Fruit fly (Drosophila melanogaster) S2 (cell line): Measurements from ENCODE around the gene CG31661.
A peak's percentile ranks its signal among the peaks of the same experiment; 100 is the strongest.

Source experiments
- CG8478 ChIP-seq: fragments of >200 bp; optimal IDR thresholded peaks from 2 replicates; lab custom pipeline; 2018
- CTCF ChIP-seq, 2 experiments: fragments of >200 bp; optimal IDR thresholded peaks; 2 replicates each; lab custom pipeline; 2018

The CG31661 gene

DNA sequence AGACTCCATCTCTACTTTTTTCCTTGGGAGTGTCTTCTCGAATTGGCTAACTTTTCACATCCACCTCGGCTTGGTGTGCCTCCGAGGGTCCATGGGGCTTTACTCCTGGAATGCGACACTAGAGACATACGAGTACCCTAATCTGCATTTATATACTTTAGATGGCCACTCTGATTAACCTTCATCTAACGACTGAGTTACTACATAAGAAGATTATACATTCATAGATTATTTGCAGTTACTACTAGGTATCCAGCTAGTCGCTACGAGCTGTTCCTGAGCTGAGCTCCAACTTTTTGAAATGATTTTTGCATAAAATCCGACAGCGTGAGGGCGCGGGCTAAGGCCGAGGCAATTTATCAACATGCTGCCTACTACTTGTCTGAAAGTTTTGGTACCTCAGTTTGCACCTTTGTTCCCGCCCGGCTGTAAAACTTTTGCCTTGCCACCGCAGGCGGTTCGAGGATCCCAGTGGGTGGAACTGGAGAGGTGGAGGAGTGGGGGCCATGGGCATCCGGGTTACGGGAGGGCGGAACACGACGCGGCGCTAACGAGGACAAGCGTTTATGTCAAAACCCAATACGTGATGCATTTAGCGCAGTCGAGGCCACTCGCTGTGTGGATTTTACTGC, 20.1 kb upstream of the CG31661 start:
- no peak for TF ChIP-seq CG8478 (lab: Kevin White, UChicago)
- TF ChIP-seq CTCF (optimal IDR thresholded peaks at IDR 0.05; lab: Kevin White, UChicago) = no peak

DNA sequence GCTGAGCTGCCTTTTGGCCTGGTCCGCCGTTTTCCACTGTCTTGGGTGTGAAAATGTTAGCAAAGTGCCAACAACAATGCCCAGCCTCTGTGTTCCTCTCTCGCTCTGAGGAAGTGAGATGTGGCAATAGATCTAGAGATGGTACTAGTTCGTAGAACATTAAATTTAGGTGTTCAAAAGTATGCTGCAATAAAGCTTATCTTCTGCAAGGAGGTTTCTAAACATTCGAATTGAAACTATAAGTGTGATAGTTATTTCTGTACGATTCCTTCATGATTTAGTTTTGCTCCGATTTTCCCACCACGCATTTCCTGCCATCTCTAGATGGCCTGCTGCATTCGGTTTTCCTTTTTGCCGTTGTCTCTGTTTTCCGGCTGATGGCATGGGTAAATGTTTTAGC, 18.6 kb upstream of the CG31661 start:
- TF ChIP-seq CTCF (optimal IDR thresholded peaks at IDR 0.05; lab: Kevin White, UChicago) = no peak
- no peak for TF ChIP-seq CG8478 (lab: Kevin White, UChicago)

DNA sequence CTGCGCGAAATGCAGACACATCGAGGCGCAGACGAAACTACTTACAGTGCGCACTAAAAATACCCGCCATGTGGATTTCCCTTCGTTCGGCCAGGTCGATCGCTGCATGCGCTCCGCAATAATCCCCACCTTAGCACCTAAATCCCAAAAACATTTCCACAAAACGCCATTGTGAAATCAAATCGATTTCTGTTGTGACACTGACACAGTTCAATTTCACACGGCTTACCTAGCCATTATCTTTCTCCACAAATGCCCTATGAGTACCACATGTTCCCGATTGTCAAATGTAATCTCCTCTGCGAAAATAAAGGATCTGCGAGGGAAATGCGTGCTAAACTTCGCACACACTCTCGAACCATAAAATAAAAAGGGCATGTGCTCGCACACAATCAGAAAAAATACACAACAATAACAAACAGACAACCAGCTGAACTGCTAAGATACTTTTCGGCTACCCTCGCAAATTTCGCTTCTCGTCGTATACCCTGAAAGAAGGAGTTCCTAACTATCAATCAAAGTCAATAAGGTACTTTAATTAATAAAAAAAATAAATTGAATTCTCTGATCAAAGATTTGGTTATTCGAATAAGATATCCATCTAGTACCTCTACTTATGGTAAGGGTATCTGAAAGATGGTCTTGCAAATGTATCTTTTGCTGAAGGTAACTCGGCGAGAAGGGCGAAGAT, 10.9 kb upstream of the CG31661 start:
- no peak for TF ChIP-seq CTCF (optimal IDR thresholded peaks at IDR 0.05; lab: Kevin White, UChicago)
- no peak for TF ChIP-seq CG8478 (lab: Kevin White, UChicago)

DNA sequence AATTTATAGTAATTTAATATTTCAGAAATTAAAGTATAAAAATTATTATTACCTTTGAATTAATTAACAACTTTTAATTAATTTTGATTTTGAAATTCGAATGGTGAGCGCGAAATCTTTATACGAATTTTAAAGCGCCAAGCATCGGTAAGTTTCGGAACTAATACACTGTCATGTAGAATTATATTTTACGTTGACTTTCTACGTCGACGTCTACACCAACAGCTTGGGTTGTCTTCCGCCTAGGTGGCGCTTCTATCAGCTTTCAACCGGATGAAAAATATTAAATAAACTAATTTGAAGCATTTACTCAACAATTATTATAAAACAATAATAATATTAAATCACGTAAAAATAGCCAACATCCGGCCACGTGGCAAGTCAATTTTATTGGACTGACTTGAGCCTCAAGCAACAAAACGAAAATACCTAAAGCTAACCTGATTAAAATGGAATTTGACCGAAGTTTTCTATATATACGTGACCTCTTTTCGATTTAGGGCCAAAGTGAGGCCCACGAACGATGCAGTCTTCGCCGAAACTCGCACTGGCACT, 5.2 kb upstream of the CG31661 start, which contains the start of gene CG31928:
CG31928 (plus strand) TSS at position 505 of the 555 bp plus-strand sequence.
- TF ChIP-seq CTCF (optimal IDR thresholded peaks at IDR 0.05; lab: Kevin White, UChicago) (peak; percentile 84 to 97), CG8478 (lab: Kevin White, UChicago) (no peak)

DNA sequence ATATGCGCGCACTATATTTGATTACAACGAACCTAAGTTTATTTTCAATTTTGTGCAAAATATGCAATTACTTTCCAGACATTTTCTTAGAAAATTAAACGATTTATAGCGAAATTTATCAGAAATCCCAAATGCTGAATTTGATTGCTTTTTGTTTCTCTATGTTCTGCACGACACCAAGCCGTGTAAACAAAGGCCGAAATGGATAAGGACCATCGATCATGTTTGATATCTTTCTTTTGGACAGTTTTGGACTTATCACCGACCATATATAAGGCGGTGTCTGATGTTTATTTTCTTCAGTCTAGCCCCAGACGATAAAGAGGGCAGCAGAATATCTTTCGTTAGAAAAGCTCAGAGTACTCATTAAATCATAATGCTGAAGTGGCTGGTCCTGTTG, 3.3 kb upstream of the CG31661 start, which contains the start of gene CG33128:
CG33128 (plus strand) TSS at position 301 of the 400 bp plus-strand sequence.
- TF ChIP-seq CTCF (optimal IDR thresholded peaks at IDR 0.05; lab: Kevin White, UChicago) (no peak), CG8478 (lab: Kevin White, UChicago) (no peak)

DNA sequence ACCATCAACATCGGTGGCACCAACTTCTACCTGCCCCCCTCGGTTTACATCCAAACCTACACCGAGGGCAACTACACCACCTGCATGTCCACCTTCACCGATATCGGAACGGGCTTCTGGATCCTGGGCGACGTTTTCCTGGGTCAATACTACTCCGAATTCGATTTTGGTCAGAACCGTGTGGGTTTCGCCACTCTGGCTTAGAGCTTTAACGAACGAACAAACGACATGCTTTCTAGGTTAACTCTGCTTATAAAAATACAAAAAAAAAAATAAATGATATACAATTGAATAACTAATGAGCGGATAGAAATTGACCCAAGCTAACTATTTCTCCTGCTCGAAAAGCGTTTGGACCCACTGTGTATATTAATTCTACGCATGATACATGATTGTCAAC, 1.9 kb upstream of the CG31661 start, which contains the start of gene CG31926:
CG31926 (plus strand) TSS at position 301 of the 400 bp plus-strand sequence.
- no peak for TF ChIP-seq CG8478 (lab: Kevin White, UChicago)
- TF ChIP-seq CTCF (optimal IDR thresholded peaks at IDR 0.05; lab: Kevin White, UChicago) = no peak

DNA sequence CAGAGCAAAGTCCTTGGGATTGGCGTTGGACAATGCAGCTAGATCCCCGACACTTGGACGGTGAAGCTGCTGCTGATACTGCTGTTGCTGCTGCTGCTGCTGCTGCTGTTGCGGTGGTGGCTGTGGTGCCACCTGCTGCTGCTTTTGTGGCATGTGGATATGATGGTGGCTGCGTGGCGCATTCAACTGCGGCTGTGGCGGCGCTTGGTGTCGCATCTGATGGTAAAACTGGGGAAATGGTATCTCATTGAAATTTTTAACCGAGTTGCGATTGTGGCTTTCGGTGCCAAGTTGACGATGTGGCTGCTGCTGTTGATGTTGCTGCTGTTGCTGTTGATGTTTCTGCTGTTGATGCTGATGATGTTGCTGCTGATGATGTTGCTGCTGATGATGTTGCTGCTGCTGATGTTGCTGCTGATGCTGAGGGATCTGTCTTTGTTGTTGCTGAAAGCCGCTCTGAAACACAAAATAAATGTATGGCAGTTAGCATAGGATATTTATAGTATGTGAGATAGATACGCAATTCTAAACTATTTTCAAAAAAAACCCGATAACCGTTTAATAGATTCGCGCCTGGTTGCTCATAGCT, 2.0 kb downstream of the CG31661 start:
- no peak for TF ChIP-seq CTCF (optimal IDR thresholded peaks at IDR 0.05; lab: Kevin White, UChicago)
- no peak for TF ChIP-seq CG8478 (lab: Kevin White, UChicago)

DNA sequence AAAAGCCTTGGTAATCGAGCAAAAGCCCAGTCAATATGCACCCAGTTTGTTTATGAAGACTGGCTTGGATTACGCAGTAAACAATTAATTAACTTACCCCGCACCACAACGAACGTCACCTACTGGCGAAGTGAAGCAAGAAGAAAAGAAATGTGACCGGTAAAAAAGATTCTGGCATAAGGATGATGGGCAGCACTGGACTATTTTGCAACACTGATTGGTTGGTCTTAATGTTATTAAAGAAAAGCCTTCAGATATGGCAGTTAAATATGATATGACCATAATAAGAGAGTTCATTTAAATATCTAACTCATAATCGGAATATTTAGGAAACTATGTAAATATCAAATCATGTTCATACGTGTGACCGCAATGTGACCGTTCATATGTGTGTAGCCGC, 3.3 kb downstream of the CG31661 start, which contains the start of gene CG18131:
CG18131 (minus strand) TSS at position 297 of the 400 bp plus-strand sequence.
- TF ChIP-seq CTCF (optimal IDR thresholded peaks at IDR 0.05; lab: Kevin White, UChicago) (no peak), CG8478 (lab: Kevin White, UChicago) (no peak)

DNA sequence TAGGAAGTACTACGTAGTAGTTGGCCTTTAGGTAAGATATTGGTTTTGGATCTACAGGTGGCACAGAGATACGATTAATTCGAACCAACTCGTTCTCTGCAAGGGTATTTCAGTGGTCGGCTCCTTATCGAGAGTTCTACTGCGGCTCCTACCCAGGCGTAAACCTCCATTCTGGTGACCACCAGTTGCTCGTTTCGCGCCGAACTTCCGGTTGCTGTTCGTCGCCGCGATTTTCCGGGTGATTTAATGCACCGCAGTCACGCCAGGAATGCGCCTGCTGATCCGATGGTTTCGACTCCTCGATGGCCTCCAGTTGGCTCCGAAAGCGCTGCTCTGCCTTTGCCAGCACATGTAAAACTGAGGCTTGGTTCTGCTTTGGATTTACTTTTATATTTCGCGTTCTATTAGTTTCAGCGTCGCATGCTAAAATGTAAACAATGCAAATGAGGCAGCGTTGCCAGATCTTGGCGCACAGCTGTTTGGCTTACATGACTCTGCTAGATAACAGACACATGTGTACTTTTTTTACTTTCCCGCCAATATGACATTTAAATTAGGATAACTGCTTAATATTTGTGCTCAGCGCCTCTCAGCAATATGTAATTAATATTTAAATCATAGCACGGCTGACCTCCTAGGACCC, 5.5 kb downstream of the CG31661 start, which contains the start of gene CG7420:
CG7420 (minus strand) TSS at position 446 of the 643 bp plus-strand sequence.
- TF ChIP-seq CTCF (optimal IDR thresholded peaks at IDR 0.05; lab: Kevin White, UChicago) = no peak
- no peak for TF ChIP-seq CG8478 (lab: Kevin White, UChicago)

DNA sequence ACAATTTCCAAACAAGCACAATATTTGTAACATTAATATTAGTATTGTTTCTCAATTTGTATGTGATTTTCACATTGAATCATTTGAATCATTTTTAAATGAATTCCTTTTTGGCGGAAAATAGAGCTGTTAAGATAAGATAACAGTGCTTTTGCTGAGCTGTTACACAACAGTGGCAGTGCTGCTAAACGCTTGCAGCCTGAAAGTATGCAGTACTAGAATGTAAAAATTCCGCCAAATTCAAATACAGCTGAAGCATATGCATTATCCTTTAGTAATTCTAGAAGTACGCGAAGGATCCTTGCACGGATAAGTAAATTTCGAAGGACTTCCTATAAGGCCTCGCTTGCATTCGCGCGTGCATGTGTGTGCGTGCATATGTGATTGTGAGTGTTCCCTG, 7.2 kb downstream of the CG31661 start:
- TF ChIP-seq CTCF (optimal IDR thresholded peaks at IDR 0.05; lab: Kevin White, UChicago) = peak in 1 of 2 experiments; percentile 27
- TF ChIP-seq CG8478 (lab: Kevin White, UChicago) = no peak

DNA sequence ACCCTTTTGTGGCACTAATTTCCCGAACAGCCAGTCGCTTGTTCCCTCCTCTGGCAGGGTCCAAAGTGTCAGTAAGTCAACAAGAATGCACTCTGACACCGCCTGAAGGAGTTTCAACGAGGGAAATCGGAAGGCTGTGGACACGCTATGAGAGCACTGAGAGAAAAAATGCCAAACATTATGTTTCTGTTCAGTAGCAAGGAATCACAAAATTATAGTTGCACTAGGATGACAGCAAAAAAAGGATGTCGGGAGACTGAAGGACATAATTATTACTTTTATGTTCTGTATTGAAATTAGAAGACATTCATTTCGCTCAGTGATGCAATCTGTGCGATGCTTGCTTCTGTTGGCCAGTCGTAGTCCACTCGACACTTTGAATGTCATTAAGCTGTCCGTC, 12.7 kb downstream of the CG31661 start:
- TF ChIP-seq CTCF (optimal IDR thresholded peaks at IDR 0.05; lab: Kevin White, UChicago) (no peak), CG8478 (lab: Kevin White, UChicago) (no peak)

DNA sequence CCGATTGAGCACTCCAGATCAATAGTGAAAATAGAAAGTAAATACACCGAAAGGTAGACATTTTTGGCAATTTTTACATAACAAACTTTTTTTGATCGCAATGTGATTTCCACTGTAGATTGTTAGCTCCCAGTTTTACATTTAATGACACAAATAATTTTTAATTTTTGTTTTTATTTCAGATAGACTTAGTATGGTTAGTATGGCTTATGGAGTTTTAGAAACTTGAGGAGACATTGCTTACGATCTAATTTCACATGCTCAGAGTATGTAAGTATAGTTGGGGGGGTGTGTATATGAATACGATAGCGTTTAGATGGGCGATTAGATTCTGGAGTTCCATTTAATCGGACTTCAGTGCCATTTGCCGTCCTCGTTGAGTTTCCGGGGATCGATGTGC, 20.3 kb downstream of the CG31661 start, which contains the start of gene CG18132:
CG18132 (minus strand) TSS at position 101 of the 400 bp plus-strand sequence.
- no peak for TF ChIP-seq CTCF (optimal IDR thresholded peaks at IDR 0.05; lab: Kevin White, UChicago)

DNA sequence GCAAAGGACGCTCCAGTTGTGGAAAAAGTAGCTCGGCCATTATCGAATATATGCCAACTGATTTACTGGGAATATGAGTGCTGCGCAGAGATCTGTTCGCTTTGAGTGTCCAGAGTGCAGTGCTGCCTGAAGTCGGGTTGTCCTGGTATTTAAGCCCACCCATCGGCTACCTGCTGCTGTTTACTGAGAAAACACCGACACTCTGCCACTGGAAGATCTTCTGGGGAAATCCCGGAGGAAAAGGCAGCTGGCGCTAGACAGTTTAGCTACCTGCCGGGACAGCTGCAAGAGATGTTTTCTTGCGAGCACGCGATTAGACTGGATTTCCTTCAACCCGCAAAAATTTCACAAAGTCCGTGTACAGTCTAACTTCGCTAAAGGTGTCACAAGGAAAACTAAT, 21.0 kb downstream of the CG31661 start, which contains the start of gene halo:
halo (minus strand) TSS at position 127 of the 400 bp plus-strand sequence.
- TF ChIP-seq CG8478 (lab: Kevin White, UChicago) (no peak), CTCF (optimal IDR thresholded peaks at IDR 0.05; lab: Kevin White, UChicago) (no peak)

DNA sequence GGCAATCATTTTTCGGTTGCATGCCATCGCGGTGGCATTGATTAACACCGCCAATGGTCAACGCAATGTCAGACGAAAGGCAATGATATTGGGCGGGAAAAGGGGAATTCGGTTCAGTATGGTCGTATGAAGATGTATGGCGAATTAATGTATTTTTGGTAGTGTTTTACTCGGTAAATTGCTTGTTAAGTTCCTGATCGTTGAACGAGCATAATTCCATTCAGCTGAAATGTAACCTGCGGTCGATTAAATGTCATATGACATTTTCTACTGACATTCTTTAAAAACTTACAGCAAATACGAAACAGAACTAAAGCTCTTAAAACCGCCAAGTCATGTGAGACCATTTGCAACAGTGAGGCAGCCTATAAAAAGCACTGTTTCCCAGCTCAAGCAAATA, 23.1 kb downstream of the CG31661 start, which contains the start of gene Or22a:
Or22a (plus strand) TSS at position 301 of the 400 bp plus-strand sequence.
- no peak for TF ChIP-seq CTCF (optimal IDR thresholded peaks at IDR 0.05; lab: Kevin White, UChicago)
- no peak for TF ChIP-seq CG8478 (lab: Kevin White, UChicago)
